Worm (Caenorhabditis elegans) whole organism, early embryonic: ENCODE results near the gene mps-1.
A peak's percentile ranks its signal among the peaks of the same experiment; 100 is the strongest.

Experiments used
- B0310.2 ChIP-seq: sonication (generic microtip); optimal IDR thresholded peaks from 2 replicates; lab custom pipeline; 2016; ENCODE audit warnings: mild to moderate bottlenecking, missing genetic modification characterization, missing compliant biosample characterization
- F13C5.2 ChIP-seq: sonication (generic microtip); optimal IDR thresholded peaks from 2 replicates; lab custom pipeline; 2017; ENCODE audit warnings: mild to moderate bottlenecking, missing genetic modification characterization, inconsistent platforms, missing compliant biosample characterization
- aly-1 ChIP-seq: sonication (generic microtip); optimal IDR thresholded peaks from 2 replicates; lab custom pipeline; 2016; ENCODE audit warnings: missing genetic modification characterization, missing compliant biosample characterization
- ama-1 ChIP-seq: fragments of 150-350 bp; optimal IDR thresholded peaks from 2 replicates; lab custom pipeline; 2014
- ceh-13 ChIP-seq: fragments of 200-800 bp; sonication (Bioruptor generic); optimal IDR thresholded peaks from 2 replicates; lab custom pipeline; 2018; ENCODE audit warnings: mild to moderate bottlenecking, missing genetic modification characterization, missing compliant biosample characterization
- ceh-36 ChIP-seq: sonication (generic microtip); optimal IDR thresholded peaks from 2 replicates; lab custom pipeline; 2016; ENCODE audit warnings: missing genetic modification characterization, inconsistent platforms, missing compliant biosample characterization
- ets-7 ChIP-seq: sonication (generic microtip); optimal IDR thresholded peaks from 2 replicates; lab custom pipeline; 2016; ENCODE audit warnings: missing genotype, missing genetic modification characterization, missing compliant biosample characterization
- flt-1 ChIP-seq: fragments of 200-800 bp; sonication (Bioruptor generic); IDR thresholded peaks from 2 replicates; pipeline ENCODE4 v1.3.6; 2022; ENCODE audit warnings: missing genetic modification characterization, missing compliant biosample characterization
- hmbx-1 ChIP-seq: sonication (generic microtip); optimal IDR thresholded peaks from 2 replicates; lab custom pipeline; 2016; ENCODE audit warnings: mild to moderate bottlenecking, missing genetic modification characterization, missing compliant biosample characterization
- hmg-4 ChIP-seq: fragments of 200-800 bp; sonication (Bioruptor generic); optimal IDR thresholded peaks from 2 replicates; lab custom pipeline; 2018; ENCODE audit warnings: mild to moderate bottlenecking, missing genetic modification characterization, missing compliant biosample characterization
- hnd-1 ChIP-seq: sonication (generic microtip); optimal IDR thresholded peaks from 2 replicates; lab custom pipeline; 2016; ENCODE audit warnings: missing genetic modification characterization, missing compliant biosample characterization
- pes-1 ChIP-seq: fragments of 200-800 bp; sonication (Bioruptor generic); IDR thresholded peaks from 2 replicates; pipeline ENCODE4 v1.3.6; 2022; ENCODE audit warnings: missing genetic modification reagents, missing genetic modification characterization, missing compliant biosample characterization
- scrt-1 ChIP-seq: fragments of 200-800 bp; sonication (Bioruptor generic); IDR thresholded peaks from 2 replicates; pipeline ENCODE4 v1.3.6; 2022; ENCODE audit warnings: missing genetic modification characterization, missing compliant biosample characterization
- sea-1 ChIP-seq: fragments of 200-800 bp; sonication (Bioruptor generic); conservative IDR thresholded peaks from 2 replicates; pipeline ENCODE4 v1.3.6; 2022; ENCODE audit warnings: missing genetic modification characterization, missing compliant biosample characterization
- tbx-11 ChIP-seq: fragments of 200-800 bp; sonication (Bioruptor generic); IDR thresholded peaks from 2 replicates; pipeline ENCODE4 v1.3.6; 2022; ENCODE audit warnings: missing genetic modification characterization, missing compliant biosample characterization
- tbx-37 ChIP-seq: fragments of 200-800 bp; sonication (Bioruptor generic); conservative IDR thresholded peaks from 2 replicates; pipeline ENCODE4 v1.3.6; 2022; ENCODE audit warnings: missing genetic modification reagents, missing genetic modification characterization, missing compliant biosample characterization
- tra-4 ChIP-seq: sonication (generic microtip); optimal IDR thresholded peaks from 2 replicates; lab custom pipeline; 2017; ENCODE audit warnings: missing genetic modification characterization, missing compliant biosample characterization

The mps-1 gene

DNA sequence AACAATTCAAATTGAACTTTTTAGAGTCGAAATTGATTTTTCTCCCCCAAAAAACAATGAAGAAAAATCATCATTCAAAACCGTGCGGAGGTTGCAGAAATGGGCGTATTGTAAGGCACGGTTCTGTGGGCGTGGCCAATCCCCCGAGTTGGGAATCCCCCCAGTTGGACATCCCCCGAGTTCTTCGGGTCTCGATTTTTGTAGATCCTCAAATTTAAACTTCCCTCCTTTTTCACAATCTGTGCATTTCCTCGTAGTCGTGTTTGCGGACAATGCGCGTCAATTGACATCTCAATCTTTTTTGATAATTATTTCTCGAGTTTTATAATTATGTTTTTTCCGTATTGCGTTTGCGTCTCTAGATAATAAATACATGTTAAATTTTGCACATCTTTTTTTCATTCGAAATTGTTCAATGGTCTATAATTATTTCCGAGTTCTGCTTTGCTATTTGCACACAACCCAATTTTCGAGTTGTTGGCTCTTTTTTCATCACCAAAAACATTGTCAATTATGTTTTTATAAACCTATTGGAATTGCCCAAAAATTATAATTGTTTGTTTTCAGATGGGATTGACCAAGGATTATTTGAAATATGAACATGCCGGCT lies 24.3 kb downstream of the mps-1 start, which contains the start of gene F13H8.2:
TSS of gene F13H8.2 (plus strand) at position 560 of the 610 bp plus-strand sequence.
- TF ChIP-seq flt-1 (peak; percentile 23; the same call in 1 of the 2 replicates), scrt-1 (GFP tag; lab: Robert Waterston, UW) (peak; percentile 73; the same call in 1 of the 2 replicates), ceh-13 (GFP tag; lab: Kevin White, UChicago) (no peak), F13C5.2 (peak; percentile 28), tbx-11 (GFP tag; lab: Robert Waterston, UW) (0 out of 2 replicates have a peak, but pooled peaks have one; percentile 23), tbx-37 (GFP tag; lab: Robert Waterston, UW) (peak; percentile 51; the same call in 1 of the 2 replicates), ceh-36 (tag; lab: Kevin White, UChicago) (peak; percentile 47), B0310.2 (tag; lab: Kevin White, UChicago) (no peak), ama-1 (no peak)

DNA sequence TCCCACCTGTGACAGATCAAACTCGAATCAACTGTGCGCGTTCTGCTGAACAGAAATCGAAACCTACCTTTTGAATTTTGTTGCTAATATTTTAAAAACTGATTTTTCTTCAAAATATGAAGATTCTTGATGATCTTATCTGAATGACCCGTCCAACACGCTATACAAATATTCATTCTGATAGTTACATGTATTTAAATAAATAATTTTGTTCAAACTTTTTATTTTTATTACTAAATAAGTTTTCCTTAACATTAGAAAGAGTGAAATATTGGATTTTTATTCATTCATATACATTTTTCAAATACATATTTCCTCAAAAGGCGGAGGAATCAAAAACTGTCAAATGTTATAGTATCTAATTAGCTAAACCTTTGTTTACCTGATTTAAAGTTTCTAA lies 26.2 kb downstream of the mps-1 start, which contains the start of gene F13H8.8:
TSS of gene F13H8.8 (minus strand) at position 101 of the 400 bp plus-strand sequence.
- TF ChIP-seq hmbx-1 = no peak
- no peak for TF ChIP-seq B0310.2 (tag; lab: Kevin White, UChicago)
- no peak for TF ChIP-seq aly-1 (tag; lab: Kevin White, UChicago)
- no peak for TF ChIP-seq hnd-1 (tag; lab: Kevin White, UChicago)
- TF ChIP-seq ceh-36 (tag; lab: Kevin White, UChicago) = no peak
- TF ChIP-seq flt-1 = no peak
- no peak for TF ChIP-seq ama-1
- no peak for TF ChIP-seq tbx-11 (GFP tag; lab: Robert Waterston, UW)
- no peak for TF ChIP-seq ceh-13 (GFP tag; lab: Kevin White, UChicago)
- TF ChIP-seq hmg-4 (GFP tag; lab: Kevin White, UChicago) = no peak
- TF ChIP-seq scrt-1 (GFP tag; lab: Robert Waterston, UW) = no peak
- TF ChIP-seq ets-7 = no peak
- no peak for TF ChIP-seq F13C5.2
- no peak for TF ChIP-seq pes-1 (GFP tag; lab: Robert Waterston, UW)
- TF ChIP-seq tbx-37 (GFP tag; lab: Robert Waterston, UW) = no peak
- no peak for TF ChIP-seq tra-4 (tag; lab: Kevin White, UChicago)

DNA sequence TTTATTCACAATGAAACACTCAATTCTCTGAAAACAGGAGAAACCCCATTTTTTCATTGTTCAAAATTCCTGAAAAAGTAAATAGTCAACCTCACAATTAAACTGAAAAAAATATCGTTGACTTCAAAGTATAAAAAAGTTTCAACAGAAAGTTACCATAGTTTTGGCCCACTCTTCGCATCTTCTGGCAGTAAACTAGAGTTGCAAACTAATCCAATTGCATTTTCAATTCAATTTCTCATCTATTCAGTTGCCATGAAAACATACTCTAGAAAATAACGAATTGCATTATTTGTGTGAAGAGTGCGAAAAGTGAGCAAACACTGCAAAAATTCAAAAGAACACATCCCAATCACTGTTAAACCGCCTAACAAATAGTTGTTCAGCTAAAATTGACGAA lies 30.5 kb downstream of the mps-1 start, which contains the start of gene F13H8.3:
TSS of gene F13H8.3 (plus strand) at position 301 of the 400 bp plus-strand sequence.
- TF ChIP-seq scrt-1 (GFP tag; lab: Robert Waterston, UW) (no peak), ceh-36 (tag; lab: Kevin White, UChicago) (no peak), flt-1 (no peak), F13C5.2 (no peak), tbx-11 (GFP tag; lab: Robert Waterston, UW) (no peak), tbx-37 (GFP tag; lab: Robert Waterston, UW) (no peak), hmbx-1 (no peak), ets-7 (no peak), hnd-1 (tag; lab: Kevin White, UChicago) (no peak)

DNA sequence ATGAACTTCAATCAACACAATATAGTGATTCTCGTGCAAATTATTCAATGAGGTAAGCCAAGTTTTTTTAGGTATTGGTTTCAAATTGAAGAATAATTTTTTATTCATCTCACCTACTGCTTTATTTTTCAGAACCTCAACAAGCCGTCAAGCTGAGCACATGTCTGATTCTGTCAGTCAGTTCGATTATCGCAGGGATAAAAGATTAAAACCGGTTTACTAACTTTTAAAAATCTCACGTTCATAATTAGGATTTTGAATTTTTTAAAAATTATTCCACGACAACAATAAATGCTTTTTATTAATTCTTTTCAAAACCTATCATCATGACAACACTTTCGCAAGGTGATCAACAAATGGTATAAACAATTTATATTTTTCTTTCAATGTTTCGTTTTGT lies 31.9 kb downstream of the mps-1 start, which contains the start of gene F13H8.12:
TSS of gene F13H8.12 (plus strand) at position 301 of the 400 bp plus-strand sequence.
- TF ChIP-seq F13C5.2 (no peak), B0310.2 (tag; lab: Kevin White, UChicago) (no peak), hmg-4 (GFP tag; lab: Kevin White, UChicago) (no peak), tbx-37 (GFP tag; lab: Robert Waterston, UW) (no peak)

DNA sequence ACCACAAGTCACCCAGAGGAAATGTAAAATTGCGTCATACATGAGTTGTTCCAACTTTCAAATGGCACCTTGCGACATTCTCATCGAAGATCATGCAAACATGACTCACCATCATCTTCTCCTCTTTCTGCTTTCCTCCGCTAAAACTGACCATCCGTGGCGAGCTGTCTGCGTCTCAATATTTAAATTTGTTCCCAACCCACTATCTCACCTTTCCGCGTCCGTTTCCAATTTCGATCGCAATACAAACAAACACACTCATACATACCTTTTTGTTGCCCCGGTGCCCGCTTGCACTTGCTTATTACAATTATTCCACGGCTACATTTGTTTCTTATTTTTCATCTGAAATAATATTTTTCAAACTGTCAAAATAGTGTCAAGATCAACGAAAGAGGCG lies 33.5 kb downstream of the mps-1 start, which contains the start of gene nmgp-1:
TSS of gene nmgp-1 (plus strand) at position 174 of the 400 bp plus-strand sequence.
- TF ChIP-seq ama-1 = no peak
- no peak for TF ChIP-seq ceh-13 (GFP tag; lab: Kevin White, UChicago)
- no peak for TF ChIP-seq tbx-11 (GFP tag; lab: Robert Waterston, UW)
- TF ChIP-seq pes-1 (GFP tag; lab: Robert Waterston, UW) = no peak
- TF ChIP-seq B0310.2 (tag; lab: Kevin White, UChicago) = no peak
- no peak for TF ChIP-seq sea-1 (GFP tag; lab: Robert Waterston, UW)
- no peak for TF ChIP-seq hnd-1 (tag; lab: Kevin White, UChicago)
- no peak for TF ChIP-seq tra-4 (tag; lab: Kevin White, UChicago)
- TF ChIP-seq hmg-4 (GFP tag; lab: Kevin White, UChicago) = no peak
- no peak for TF ChIP-seq F13C5.2
- no peak for TF ChIP-seq flt-1
- TF ChIP-seq hmbx-1 = no peak
- TF ChIP-seq aly-1 (tag; lab: Kevin White, UChicago) = no peak
- TF ChIP-seq tbx-37 (GFP tag; lab: Robert Waterston, UW) = no peak
- TF ChIP-seq ceh-36 (tag; lab: Kevin White, UChicago) = no peak
- no peak for TF ChIP-seq scrt-1 (GFP tag; lab: Robert Waterston, UW)
- no peak for TF ChIP-seq ets-7

ce11 chrII:6259867-6260266 lies 34.3 kb downstream of the mps-1 start, which contains the start of gene F13H8.11:
Gene F13H8.11 (minus strand): TSS chrII:6260021.
- TF ChIP-seq scrt-1 (GFP tag; lab: Robert Waterston, UW) (no peak), tbx-37 (GFP tag; lab: Robert Waterston, UW) (no peak), hmbx-1 (no peak), flt-1 (no peak), hmg-4 (GFP tag; lab: Kevin White, UChicago) (no peak), B0310.2 (tag; lab: Kevin White, UChicago) (no peak), tbx-11 (GFP tag; lab: Robert Waterston, UW) (no peak), ceh-36 (tag; lab: Kevin White, UChicago) (no peak), ceh-13 (GFP tag; lab: Kevin White, UChicago) (no peak)

DNA sequence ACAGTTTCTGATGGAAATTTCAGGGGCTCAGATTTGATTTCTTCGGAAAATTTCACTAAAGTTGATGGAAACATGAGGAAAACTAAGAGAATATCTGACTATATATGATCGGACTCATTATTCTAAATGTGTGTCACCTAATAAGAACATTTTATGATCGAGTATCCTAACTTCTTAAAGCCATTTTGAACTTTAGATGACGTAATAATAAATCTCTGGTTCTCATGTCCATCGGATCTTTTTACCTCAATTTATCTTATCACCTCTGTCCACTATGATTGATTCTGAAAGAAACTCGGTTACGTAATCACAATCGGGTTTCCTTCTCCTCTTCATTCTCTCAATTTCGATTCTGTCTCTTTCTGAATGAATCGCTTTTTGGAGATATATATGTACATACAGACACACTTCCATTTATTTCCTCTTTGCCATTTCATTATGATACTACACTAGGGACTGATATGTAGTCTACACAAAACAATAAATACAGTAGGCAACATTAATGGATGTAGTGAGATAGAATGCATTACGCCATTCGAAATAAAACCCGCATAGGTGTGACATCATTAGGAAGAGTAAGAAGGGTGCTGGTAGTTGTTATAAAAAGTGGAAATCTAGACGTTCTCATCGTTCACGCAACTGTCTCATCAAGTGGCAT lies 36.8 kb downstream of the mps-1 start:
- TF ChIP-seq hnd-1 (tag; lab: Kevin White, UChicago) (no peak), flt-1 (no peak), tbx-37 (GFP tag; lab: Robert Waterston, UW) (no peak), aly-1 (tag; lab: Kevin White, UChicago) (no peak)
